Fruit fly (Drosophila melanogaster) whole organism, embryonic: ENCODE data around the gene Cdc50.

Experiments used
- Ada2b ChIP-seq: fragments of 200-800 bp; sonication (Bioruptor generic); IDR thresholded peaks from 2 replicates; pipeline ENCODE4 v1.3.6; 2022; ENCODE audit warnings: missing biosample characterization, missing genetic modification characterization
- CG10209 ChIP-seq: fragments of 200-800 bp; sonication (Bioruptor generic); optimal IDR thresholded peaks from 3 replicates; lab custom pipeline; 2017; ENCODE audit warnings: missing biosample characterization, mild to moderate bottlenecking, missing genetic modification characterization, missing genetic modification reagents
- CG10462 ChIP-seq: fragments of 200-800 bp; sonication (Bioruptor generic); optimal IDR thresholded peaks from 2 replicates; lab custom pipeline; 2016; ENCODE audit warnings: missing biosample characterization, missing genetic modification characterization
- CG10979 ChIP-seq: fragments of 200-800 bp; sonication (Bioruptor generic); optimal IDR thresholded peaks from 2 replicates; lab custom pipeline; 2018; ENCODE audit warnings: missing biosample characterization, mild to moderate bottlenecking, missing genetic modification characterization, moderate library complexity
- CG11085 ChIP-seq: fragments of 200-800 bp; sonication (Bioruptor generic); IDR thresholded peaks from 2 replicates; pipeline ENCODE4 v1.3.6; 2022; ENCODE audit warnings: missing biosample characterization, missing genetic modification characterization
- CG11504 ChIP-seq: fragments of 200-800 bp; sonication (Bioruptor generic); optimal IDR thresholded peaks from 3 replicates; lab custom pipeline; 2019; ENCODE audit warnings: missing biosample characterization, mild to moderate bottlenecking, missing genetic modification characterization, moderate library complexity
- CG12071 ChIP-seq: fragments of 200-800 bp; sonication (Bioruptor generic); optimal IDR thresholded peaks from 3 replicates; lab custom pipeline; 2018; ENCODE audit warnings: missing biosample characterization, mild to moderate bottlenecking, missing genetic modification characterization
- CG13296 ChIP-seq: fragments of 200-800 bp; sonication (Bioruptor generic); optimal IDR thresholded peaks from 3 replicates; lab custom pipeline; 2018; ENCODE audit warnings: missing biosample characterization, mild to moderate bottlenecking, missing genetic modification characterization
- CG14050 ChIP-seq: fragments of 200-800 bp; sonication (Bioruptor generic); IDR thresholded peaks from 3 replicates; pipeline ENCODE4 v1.3.6; 2022; ENCODE audit warnings: missing biosample characterization, missing genetic modification characterization
- CG15011 ChIP-seq: fragments of 200-800 bp; sonication (Bioruptor generic); optimal IDR thresholded peaks from 3 replicates; lab custom pipeline; 2018; ENCODE audit warnings: missing biosample characterization, mild to moderate bottlenecking, missing genetic modification characterization
- CG15269 ChIP-seq: fragments of 200-800 bp; sonication (Bioruptor generic); optimal IDR thresholded peaks from 2 replicates; lab custom pipeline; 2018; ENCODE audit warnings: missing biosample characterization, mild to moderate bottlenecking, missing genetic modification characterization, moderate library complexity
- CG1602 ChIP-seq: fragments of 200-800 bp; sonication (Bioruptor generic); optimal IDR thresholded peaks from 3 replicates; lab custom pipeline; 2016; ENCODE audit warnings: missing biosample characterization, missing genetic modification characterization
- CG17385 ChIP-seq: fragments of 200-800 bp; sonication (Bioruptor generic); optimal IDR thresholded peaks from 3 replicates; lab custom pipeline; 2018; ENCODE audit warnings: missing biosample characterization, mild to moderate bottlenecking, missing genetic modification characterization
- CG17829 ChIP-seq: fragments of 200-800 bp; optimal IDR thresholded peaks from 2 replicates; lab custom pipeline; 2019; ENCODE audit warnings: missing biosample characterization, mild to moderate bottlenecking, missing genetic modification characterization, moderate library complexity
- CG2678 ChIP-seq: fragments of 200-800 bp; sonication (Bioruptor generic); optimal IDR thresholded peaks from 3 replicates; lab custom pipeline; 2019; ENCODE audit warnings: missing biosample characterization, mild to moderate bottlenecking, missing genetic modification characterization, moderate library complexity
- CG2889 ChIP-seq: fragments of 200-800 bp; sonication (Bioruptor generic); IDR thresholded peaks from 3 replicates; pipeline ENCODE4 v1.3.6; 2022; ENCODE audit warnings: missing biosample characterization, missing genetic modification characterization
- CG31365 ChIP-seq: fragments of 200-800 bp; sonication (Bioruptor generic); optimal IDR thresholded peaks from 2 replicates; lab custom pipeline; 2018; ENCODE audit warnings: missing biosample characterization, mild to moderate bottlenecking, missing genetic modification characterization
- CG34224 ChIP-seq: fragments of 200-800 bp; sonication (Bioruptor generic); IDR thresholded peaks from 3 replicates; pipeline ENCODE4 v1.3.6; 2022; ENCODE audit warnings: missing biosample characterization, missing genetic modification characterization; ENCODE audit not compliant: partially characterized antibody
- CG34376 ChIP-seq: fragments of 200-800 bp; sonication (Bioruptor generic); optimal IDR thresholded peaks from 2 replicates; lab custom pipeline; 2018; ENCODE audit warnings: missing biosample characterization, mild to moderate bottlenecking, missing genetic modification characterization
- CG42726 ChIP-seq: fragments of 200-800 bp; sonication (Bioruptor generic); IDR thresholded peaks from 2 replicates; pipeline ENCODE4 v1.3.6; 2022; ENCODE audit warnings: missing biosample characterization, missing genetic modification characterization; ENCODE audit not compliant: partially characterized antibody
- CG5180 ChIP-seq: fragments of 200-800 bp; sonication (Bioruptor generic); optimal IDR thresholded peaks from 3 replicates; lab custom pipeline; 2017; ENCODE audit warnings: missing biosample characterization, missing genetic modification characterization, mild to moderate bottlenecking, moderate library complexity, missing genetic modification reagents
- CG7928 ChIP-seq: fragments of 200-800 bp; sonication (Bioruptor generic); optimal IDR thresholded peaks from 2 replicates; lab custom pipeline; 2017; ENCODE audit warnings: missing biosample characterization, mild to moderate bottlenecking, missing genetic modification characterization
- CG9437 ChIP-seq: fragments of 200-800 bp; sonication (Bioruptor generic); optimal IDR thresholded peaks from 2 replicates; lab custom pipeline; 2018; ENCODE audit warnings: missing biosample characterization, mild to moderate bottlenecking, missing genetic modification characterization
- CG9817 ChIP-seq: fragments of 200-800 bp; sonication (Bioruptor generic); optimal IDR thresholded peaks from 2 replicates; lab custom pipeline; 2018; ENCODE audit warnings: missing biosample characterization, mild to moderate bottlenecking, missing genetic modification characterization, moderate library complexity
- CTCF ChIP-seq: fragments of 200-800 bp; sonication (Bioruptor generic); optimal IDR thresholded peaks from 2 replicates; lab custom pipeline; 2017; ENCODE audit warnings: missing biosample characterization, mild to moderate bottlenecking, missing genetic modification characterization, moderate library complexity
- Chrac-16 ChIP-seq: fragments of 200-800 bp; sonication (Bioruptor generic); optimal IDR thresholded peaks from 3 replicates; lab custom pipeline; 2016; ENCODE audit warnings: missing biosample characterization, missing genetic modification characterization
- Deaf1 ChIP-seq: fragments of 200-800 bp; optimal IDR thresholded peaks from 3 replicates; lab custom pipeline; 2019; ENCODE audit warnings: missing biosample characterization, mild to moderate bottlenecking, missing genetic modification characterization, moderate library complexity
- Dip3 ChIP-seq: fragments of 200-800 bp; sonication (Bioruptor generic); optimal IDR thresholded peaks from 3 replicates; lab custom pipeline; 2016; ENCODE audit warnings: missing biosample characterization, missing genetic modification characterization
- GATAe ChIP-seq: fragments of 200-800 bp; sonication (Bioruptor generic); conservative IDR thresholded peaks from 2 replicates; pipeline ENCODE4 v1.3.6; 2022; ENCODE audit warnings: missing biosample characterization, missing genetic modification characterization
- Nf-YB ChIP-seq: fragments of 200-800 bp; sonication (Bioruptor generic); optimal IDR thresholded peaks from 3 replicates; lab custom pipeline; 2019; ENCODE audit warnings: missing biosample characterization, mild to moderate bottlenecking, missing genetic modification characterization, moderate library complexity
- Ravus ChIP-seq: fragments of 200-800 bp; sonication (Bioruptor generic); IDR thresholded peaks from 2 replicates; pipeline ENCODE4 v1.3.6; 2022; ENCODE audit warnings: missing biosample characterization, missing genetic modification characterization
- ara ChIP-seq: fragments of 200-800 bp; sonication (Bioruptor generic); IDR thresholded peaks from 2 replicates; pipeline ENCODE4 v1.3.6; 2022; ENCODE audit warnings: missing biosample characterization, missing genetic modification characterization
- bigmax ChIP-seq: fragments of 200-800 bp; sonication (Bioruptor generic); optimal IDR thresholded peaks from 2 replicates; lab custom pipeline; 2018; ENCODE audit warnings: missing biosample characterization, mild to moderate bottlenecking, missing genetic modification characterization
- exex ChIP-seq: fragments of 200-800 bp; sonication (Bioruptor generic); optimal IDR thresholded peaks from 4 replicates; lab custom pipeline; 2018; ENCODE audit warnings: missing biosample characterization, mild to moderate bottlenecking, missing genetic modification characterization, moderate library complexity
- eyg ChIP-seq: fragments of 200-800 bp; sonication (Bioruptor generic); optimal IDR thresholded peaks from 3 replicates; lab custom pipeline; 2016; ENCODE audit warnings: missing biosample characterization, missing genetic modification characterization
- gem ChIP-seq: fragments of 200-800 bp; sonication (Bioruptor generic); optimal IDR thresholded peaks from 2 replicates; lab custom pipeline; 2019; ENCODE audit warnings: missing biosample characterization, mild to moderate bottlenecking, missing genetic modification characterization, moderate library complexity
- grn ChIP-seq: fragments of 200-800 bp; sonication (Bioruptor generic); optimal IDR thresholded peaks from 3 replicates; lab custom pipeline; 2017; ENCODE audit warnings: missing biosample characterization, missing genetic modification characterization
- jumu ChIP-seq: fragments of 200-800 bp; sonication (Bioruptor generic); optimal IDR thresholded peaks from 3 replicates; lab custom pipeline; 2016; ENCODE audit warnings: missing biosample characterization, missing genetic modification characterization
- lab ChIP-seq: fragments of 200-800 bp; sonication (Bioruptor generic); optimal IDR thresholded peaks from 3 replicates; lab custom pipeline; 2017; ENCODE audit warnings: missing biosample characterization, missing genetic modification characterization, mild to moderate bottlenecking, moderate library complexity, missing genetic modification reagents
- mirr ChIP-seq: fragments of 200-800 bp; sonication (Bioruptor generic); optimal IDR thresholded peaks from 3 replicates; lab custom pipeline; 2018; ENCODE audit warnings: missing biosample characterization, mild to moderate bottlenecking, missing genetic modification characterization
- pnt ChIP-seq: fragments of 200-800 bp; sonication (Bioruptor generic); optimal IDR thresholded peaks from 3 replicates; lab custom pipeline; 2016; ENCODE audit warnings: missing biosample characterization, missing genetic modification characterization
- sens ChIP-seq: fragments of 200-800 bp; sonication (Bioruptor generic); peaks from one replicate; lab custom pipeline; 2016; ENCODE audit warnings: missing biosample characterization, missing genetic modification characterization
- slou ChIP-seq: fragments of 200-800 bp; sonication (Bioruptor generic); optimal IDR thresholded peaks from 3 replicates; lab custom pipeline; 2016; ENCODE audit warnings: missing biosample characterization, missing genetic modification characterization
- so ChIP-seq: fragments of 200-800 bp; sonication (Bioruptor generic); IDR thresholded peaks from 3 replicates; pipeline ENCODE4 v1.3.6; 2022; ENCODE audit warnings: missing biosample characterization, missing genetic modification characterization
- sqz ChIP-seq: fragments of 200-800 bp; sonication (Bioruptor generic); optimal IDR thresholded peaks from 3 replicates; lab custom pipeline; 2018; ENCODE audit warnings: missing biosample characterization, mild to moderate bottlenecking, missing genetic modification characterization
- sug ChIP-seq: fragments of 200-800 bp; optimal IDR thresholded peaks from 2 replicates; lab custom pipeline; 2019; ENCODE audit warnings: missing biosample characterization, mild to moderate bottlenecking, missing genetic modification characterization, moderate library complexity
- tin ChIP-seq: fragments of 200-800 bp; sonication (Bioruptor generic); optimal IDR thresholded peaks from 3 replicates; lab custom pipeline; 2016; ENCODE audit warnings: missing biosample characterization, missing genetic modification characterization
- vnd ChIP-seq: fragments of 200-800 bp; sonication (Bioruptor generic); IDR thresholded peaks from 3 replicates; pipeline ENCODE4 v1.3.6; 2022; ENCODE audit warnings: missing biosample characterization, missing genetic modification characterization; ENCODE audit not compliant: partially characterized antibody

The Cdc50 gene

DNA sequence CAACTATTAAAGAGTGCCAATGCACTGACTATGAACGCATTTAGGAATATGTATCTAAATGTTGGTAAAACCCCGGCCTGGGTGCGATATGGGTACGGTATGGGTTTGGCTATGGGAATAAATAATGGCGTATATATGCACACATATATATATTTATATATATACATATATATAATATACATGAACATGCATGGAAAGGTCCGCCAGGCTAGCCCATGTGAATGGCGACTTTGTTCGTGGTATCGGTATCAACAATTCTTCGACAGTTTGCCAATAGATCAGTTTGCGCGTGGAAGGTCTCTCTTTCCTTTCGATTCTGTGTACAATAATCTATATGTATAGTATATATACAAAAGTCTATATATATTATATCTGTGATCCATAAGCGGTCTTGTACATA is 35.9 kb downstream of the Cdc50 start, which contains the start of gene CG4301:
Gene CG4301 (plus strand): TSS at position 301 of the 400 bp plus-strand sequence.
- TF ChIP-seq so (GFP tag; lab: Robert Waterston, UW) (no peak), Deaf1 (no peak), sens (no peak), CG10979 (tag; lab: Kevin White, UChicago) (no peak), CG9437 (GFP tag; lab: Kevin White, UChicago) (no peak)

DNA sequence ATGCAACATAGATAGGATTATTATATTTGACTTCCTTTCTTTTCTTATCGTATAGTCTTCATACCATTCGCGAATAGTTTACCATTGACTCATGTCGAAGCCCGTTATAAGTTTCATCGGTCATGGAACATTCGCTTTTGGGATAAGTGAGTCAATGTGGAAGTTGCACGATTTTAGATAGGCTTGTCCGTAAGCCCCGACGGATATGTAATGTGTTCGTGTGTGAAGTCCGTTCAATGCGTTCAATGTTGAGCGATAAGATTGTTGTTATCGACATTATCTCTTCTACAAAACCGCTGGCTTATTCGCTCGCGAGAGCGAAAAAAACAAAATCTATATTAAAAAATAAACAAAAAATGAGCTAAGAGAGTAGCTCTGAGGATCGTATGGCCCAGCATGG is 36.3 kb downstream of the Cdc50 start, which contains the start of gene CG9981:
Gene CG9981 (minus strand): TSS at position 320 of the 400 bp plus-strand sequence.
- TF ChIP-seq vnd (GFP tag; lab: Robert Waterston, UW) (no peak), CG31365 (tag; lab: Kevin White, UChicago) (no peak), gem (tag; lab: Kevin White, UChicago) (no peak), CTCF (GFP tag; lab: Kevin White, UChicago) (no peak), mirr (peak; percentile 52), CG2889 (no peak), Deaf1 (peak; percentile 11), tin (GFP tag; lab: Kevin White, UChicago) (no peak), grn (GFP tag; lab: Kevin White, UChicago) (peak; percentile 12), CG15011 (GFP tag; lab: Kevin White, UChicago) (no peak), CG5180 (GFP tag; lab: Kevin White, UChicago) (no peak), Nf-YB (GFP tag; lab: Kevin White, UChicago) (no peak), CG13296 (GFP tag; lab: Kevin White, UChicago) (peak; percentile 6), Ravus (GFP tag; lab: Robert Waterston, UW) (no peak), exex (peak; percentile 46), CG34376 (GFP tag; lab: Kevin White, UChicago) (peak; percentile 53), CG10462 (GFP tag; lab: Kevin White, UChicago) (no peak), sug (tag; lab: Kevin White, UChicago) (peak; percentile 3), eyg (GFP tag; lab: Kevin White, UChicago) (no peak), sqz (no peak), GATAe (GFP tag; lab: Robert Waterston, UW) (peak; percentile 44), slou (GFP tag; lab: Kevin White, UChicago) (no peak)

DNA sequence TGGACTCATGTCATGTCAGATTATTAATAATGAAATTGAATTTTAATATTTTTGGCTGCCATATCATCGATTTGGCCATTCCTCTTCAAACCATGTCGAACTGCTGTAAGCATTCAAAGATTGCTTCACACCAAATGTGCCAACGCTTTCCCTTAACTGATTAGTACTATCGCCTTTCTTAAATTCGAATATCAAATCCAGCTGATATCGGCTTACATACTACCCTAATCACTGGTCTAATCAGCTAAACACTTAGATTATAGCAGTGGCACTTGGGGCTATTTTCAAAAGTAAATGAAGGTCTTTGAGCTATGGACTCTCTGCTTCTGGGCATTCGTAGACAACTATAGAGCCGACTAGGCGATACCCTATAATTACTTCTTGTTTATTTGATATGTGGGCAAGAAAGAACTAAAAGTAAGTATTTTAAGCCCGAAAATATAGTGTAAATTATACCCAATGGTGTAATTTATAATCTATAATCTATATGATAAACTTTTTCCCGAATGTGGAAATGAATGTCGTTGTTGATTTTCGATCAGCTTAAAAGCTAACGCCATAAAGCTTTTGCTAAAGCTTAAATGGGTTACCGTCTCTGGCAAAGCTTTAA is 37.2 kb downstream of the Cdc50 start:
- TF ChIP-seq ara (GFP tag; lab: Robert Waterston, UW): peak; percentile 62
- peak; percentile 99 for TF ChIP-seq exex
- peak; percentile 68 for TF ChIP-seq CG17385 (GFP tag; lab: Kevin White, UChicago)
- TF ChIP-seq pnt (GFP tag; lab: Kevin White, UChicago): peak; percentile 43
- no peak for TF ChIP-seq CG42726 (GFP tag; lab: Robert Waterston, UW)
- TF ChIP-seq bigmax (GFP tag; lab: Kevin White, UChicago): no peak
- TF ChIP-seq CG15269: peak; percentile 89
- TF ChIP-seq CG12071 (GFP tag; lab: Kevin White, UChicago): peak; percentile 77
- TF ChIP-seq CG2678 (tag; lab: Kevin White, UChicago): peak; percentile 89
- TF ChIP-seq CG17829: no peak
- TF ChIP-seq CG1602 (GFP tag; lab: Kevin White, UChicago): peak; percentile 54
- TF ChIP-seq CG10209: peak; percentile 82
- TF ChIP-seq CTCF (GFP tag; lab: Kevin White, UChicago): no peak
- TF ChIP-seq Chrac-16 (GFP tag; lab: Kevin White, UChicago): peak; percentile 62
- TF ChIP-seq jumu: peak; percentile 39
- TF ChIP-seq CG9817 (tag; lab: Kevin White, UChicago): peak; percentile 61
- TF ChIP-seq Ada2b (GFP tag; lab: Robert Waterston, UW): peak; percentile 85
- TF ChIP-seq CG11085 (GFP tag; lab: Robert Waterston, UW): peak; percentile 44; the same call in 1 of the 2 replicates
- TF ChIP-seq CG7928: peak; percentile 49
- TF ChIP-seq CG34224 (GFP tag; lab: Robert Waterston, UW): no peak
- TF ChIP-seq Dip3 (GFP tag; lab: Kevin White, UChicago): peak; percentile 71
- TF ChIP-seq CG11504 (tag; lab: Kevin White, UChicago): no peak
- peak; percentile 63 for TF ChIP-seq CG14050 (GFP tag; lab: Robert Waterston, UW)
- TF ChIP-seq lab: peak; percentile 91
